Worm (Caenorhabditis elegans): ENCODE data around the gene Y37D8A.25.

DNA sequence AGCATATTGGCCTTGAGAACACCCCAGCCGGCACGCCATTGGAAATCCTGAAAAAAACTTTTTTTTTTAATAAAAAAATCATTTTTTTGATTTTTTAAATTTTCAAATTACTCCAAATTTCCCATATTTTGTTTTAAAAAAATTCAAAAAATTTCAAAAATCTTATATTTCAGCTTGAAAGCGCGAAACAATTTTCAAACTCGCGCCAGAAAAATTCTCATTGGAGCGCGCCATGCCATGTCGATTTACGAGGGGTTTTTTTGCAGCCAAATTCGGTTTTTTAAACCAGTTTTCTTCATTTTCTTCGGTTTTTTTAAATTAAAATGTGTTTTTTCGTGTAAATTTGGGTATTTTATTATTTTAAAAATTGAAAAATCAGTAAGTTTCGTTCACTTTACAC lies 905 bp downstream of the Y37D8A.25 start:
- no peak for TF ChIP-seq jun-1 (tag; optimal IDR thresholded peaks at IDR 0.05)
- TF ChIP-seq pqm-1 (tag; optimal IDR thresholded peaks at IDR 0.05) = no peak
- no peak for TF ChIP-seq madf-5 (GFP tag; IDR thresholded peaks at IDR 0.05)
